Fruit fly (Drosophila melanogaster): Measurements from ENCODE around the gene Coq6.

DNA sequence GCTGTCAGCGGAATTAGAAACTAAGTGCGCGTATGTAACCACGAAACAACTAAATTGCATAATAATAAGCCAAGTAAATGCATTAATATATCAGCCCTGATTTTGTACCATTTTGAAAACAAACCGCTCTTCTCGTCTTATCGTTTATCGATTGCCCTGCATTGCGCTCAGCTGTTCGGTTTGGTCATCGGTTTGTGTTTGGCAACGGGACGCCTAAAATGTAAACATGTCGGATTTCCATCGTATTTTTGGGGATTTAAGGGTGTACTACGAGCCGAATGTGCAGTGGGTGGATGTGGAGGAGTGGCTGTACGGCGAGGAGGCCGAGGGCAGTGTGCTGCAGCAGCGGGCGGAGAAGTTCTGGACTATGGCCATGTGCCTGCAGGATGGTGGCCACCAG, 6.3 kb downstream of the Coq6 start, which contains the start of gene Cap-D3:
- TF ChIP-seq OdsH (GFP tag; optimal IDR thresholded peaks at IDR 0.05) (no peak), lola (GFP tag; optimal IDR thresholded peaks at IDR 0.05) (no peak), CrebA (GFP tag; optimal IDR thresholded peaks at IDR 0.05; ENCODE audit: borderline replicate concordance) (no peak), h (GFP tag; optimal IDR thresholded peaks at IDR 0.05) (no peak), Jra (GFP tag; optimal IDR thresholded peaks at IDR 0.05) (no peak), dl (GFP tag; optimal IDR thresholded peaks at IDR 0.05; ENCODE audit: insufficient read depth in 1 of 2, partially characterized antibody in 2 of 2) (no peak), Dfd (GFP tag; optimal IDR thresholded peaks at IDR 0.05) (no peak), Myc (optimal IDR thresholded peaks at IDR 0.05) (no peak), sv (GFP tag; optimal IDR thresholded peaks at IDR 0.05) (no peak), Sp1 (GFP tag; optimal IDR thresholded peaks at IDR 0.05) (no peak)

All from whole organism, wandering third instar larva.